Fruit fly (Drosophila melanogaster) whole organism, embryonic: Measurements from ENCODE around the gene lva.

Source experiments
- Asciz ChIP-seq: fragments of 200-800 bp; sonication (Bioruptor generic); optimal IDR thresholded peaks from 2 replicates; lab custom pipeline; 2017; ENCODE audit warnings: missing biosample characterization, mild to moderate bottlenecking, missing genetic modification characterization, missing genetic modification reagents
- B-H1 ChIP-seq: fragments of 200-800 bp; sonication (Bioruptor generic); IDR thresholded peaks from 3 replicates; pipeline ENCODE4 v1.3.6; 2022; ENCODE audit warnings: missing biosample characterization, missing genetic modification characterization
- CG13624 ChIP-seq: fragments of 200-800 bp; sonication (Bioruptor generic); optimal IDR thresholded peaks from 2 replicates; lab custom pipeline; 2016; ENCODE audit warnings: missing biosample characterization, missing genetic modification characterization
- CG15011 ChIP-seq: fragments of 200-800 bp; sonication (Bioruptor generic); optimal IDR thresholded peaks from 3 replicates; lab custom pipeline; 2018; ENCODE audit warnings: missing biosample characterization, mild to moderate bottlenecking, missing genetic modification characterization
- CG16779 ChIP-seq: fragments of 200-800 bp; sonication (Bioruptor generic); IDR thresholded peaks from 2 replicates; pipeline ENCODE4 v1.3.6; 2022; ENCODE audit warnings: missing biosample characterization, missing genetic modification characterization
- CG17802 ChIP-seq: fragments of 200-800 bp; sonication (Bioruptor generic); optimal IDR thresholded peaks from 2 replicates; lab custom pipeline; 2018; ENCODE audit warnings: missing biosample characterization, mild to moderate bottlenecking, missing genetic modification characterization, moderate library complexity
- CG18599 ChIP-seq: fragments of 200-800 bp; sonication (Bioruptor generic); optimal IDR thresholded peaks from 3 replicates; lab custom pipeline; 2017; ENCODE audit warnings: missing biosample characterization, missing genetic modification characterization, mild to moderate bottlenecking, moderate library complexity, missing genetic modification reagents
- CG18619 ChIP-seq: fragments of 200-800 bp; sonication (Bioruptor generic); optimal IDR thresholded peaks from 3 replicates; lab custom pipeline; 2017; ENCODE audit warnings: missing biosample characterization, mild to moderate bottlenecking, missing genetic modification characterization
- CG2199 ChIP-seq: fragments of 200-800 bp; sonication (Bioruptor generic); IDR thresholded peaks from 3 replicates; pipeline ENCODE4 v1.3.6; 2022; ENCODE audit warnings: missing biosample characterization, missing genetic modification characterization
- CG30403 ChIP-seq: fragments of 200-800 bp; sonication (Bioruptor generic); optimal IDR thresholded peaks from 3 replicates; lab custom pipeline; 2016; ENCODE audit warnings: missing biosample characterization, missing genetic modification characterization
- CG3726 ChIP-seq: fragments of 200-800 bp; sonication (Bioruptor generic); IDR thresholded peaks from 3 replicates; pipeline ENCODE4, ENCODE4 v1.3.6; 2022; ENCODE audit warnings: missing biosample characterization, missing genetic modification characterization
- CG4424 ChIP-seq: fragments of 200-800 bp; sonication (Bioruptor generic); optimal IDR thresholded peaks from 3 replicates; lab custom pipeline; 2016; ENCODE audit warnings: missing biosample characterization, missing genetic modification characterization
- CG4707 ChIP-seq: fragments of 200-800 bp; sonication (Bioruptor generic); optimal IDR thresholded peaks from 2 replicates; lab custom pipeline; 2018; ENCODE audit warnings: missing biosample characterization, mild to moderate bottlenecking, missing genetic modification characterization, moderate library complexity
- CG4730 ChIP-seq: fragments of 200-800 bp; sonication (Bioruptor generic); IDR thresholded peaks from 2 replicates; pipeline ENCODE4 v1.3.6; 2022; ENCODE audit warnings: missing biosample characterization, missing genetic modification characterization
- CG6689 ChIP-seq: fragments of 200-800 bp; sonication (Bioruptor generic); IDR thresholded peaks from 2 replicates; pipeline ENCODE4 v1.3.6; 2022; ENCODE audit warnings: missing biosample characterization, missing genetic modification characterization
- CG6791 ChIP-seq: fragments of 200-800 bp; sonication (Bioruptor generic); IDR thresholded peaks from 3 replicates; pipeline ENCODE4 v1.3.6; 2022; ENCODE audit warnings: missing biosample characterization, missing genetic modification characterization; ENCODE audit not compliant: partially characterized antibody
- CG7372 ChIP-seq: fragments of 200-800 bp; sonication (Bioruptor generic); IDR thresholded peaks from 2 replicates; pipeline ENCODE4 v1.3.6; 2022; ENCODE audit warnings: missing biosample characterization, missing genetic modification characterization
- CG7839 ChIP-seq: fragments of 200-800 bp; sonication (Bioruptor generic); optimal IDR thresholded peaks from 3 replicates; lab custom pipeline; 2018; ENCODE audit warnings: missing biosample characterization, mild to moderate bottlenecking, missing genetic modification characterization, moderate library complexity
- CG8290 ChIP-seq, 3 experiments: fragments of 200-800 bp; sonication (Bioruptor generic); optimal IDR thresholded peaks; 2 replicates each; lab custom pipeline; 2016 to 2019; ENCODE audit warnings: missing biosample characterization in 3 of 3, missing genetic modification characterization in 3 of 3, mild to moderate bottlenecking in 2 of 3, moderate library complexity in 1 of 3
- CG8924 ChIP-seq: fragments of 200-800 bp; optimal IDR thresholded peaks from 3 replicates; lab custom pipeline; 2019; ENCODE audit warnings: missing biosample characterization, mild to moderate bottlenecking, missing genetic modification characterization, moderate library complexity
- CG9876 ChIP-seq: fragments of 200-800 bp; sonication (Bioruptor generic); optimal IDR thresholded peaks from 2 replicates; lab custom pipeline; 2016; ENCODE audit warnings: missing biosample characterization, missing genetic modification characterization
- Dip3 ChIP-seq: fragments of 200-800 bp; sonication (Bioruptor generic); optimal IDR thresholded peaks from 3 replicates; lab custom pipeline; 2016; ENCODE audit warnings: missing biosample characterization, missing genetic modification characterization
- Fer1 ChIP-seq: fragments of 200-800 bp; sonication (Bioruptor generic); optimal IDR thresholded peaks from 2 replicates; lab custom pipeline; 2017; ENCODE audit warnings: missing biosample characterization, mild to moderate bottlenecking, missing genetic modification characterization
- H15 ChIP-seq: fragments of 200-800 bp; sonication (Bioruptor generic); IDR thresholded peaks from 3 replicates; pipeline ENCODE4 v1.3.6; 2022; ENCODE audit warnings: missing biosample characterization, missing genetic modification characterization
- Lhr ChIP-seq: fragments of 200-800 bp; sonication (Bioruptor generic); optimal IDR thresholded peaks from 3 replicates; lab custom pipeline; 2017; ENCODE audit warnings: mild to moderate bottlenecking, missing biosample characterization, missing genetic modification reagents, missing genetic modification characterization
- Pdp1 ChIP-seq, 2 experiments: fragments of 200-800 bp; sonication (Bioruptor generic); optimal IDR thresholded peaks; 3 replicates each; lab custom pipeline; 2016; ENCODE audit warnings: missing biosample characterization in 2 of 2, missing genetic modification characterization in 2 of 2, mild to moderate bottlenecking in 1 of 2, moderate library complexity in 1 of 2
- Poxn ChIP-seq: fragments of 200-800 bp; sonication (Bioruptor generic); IDR thresholded peaks from 2 replicates; pipeline ENCODE4 v1.3.6; 2022; ENCODE audit warnings: missing biosample characterization, missing genetic modification characterization
- Six4 ChIP-seq: fragments of 200-800 bp; sonication (Bioruptor generic); optimal IDR thresholded peaks from 2 replicates; lab custom pipeline; 2016; ENCODE audit warnings: missing biosample characterization, missing genetic modification characterization
- Sox100B ChIP-seq: fragments of 200-800 bp; sonication (Bioruptor generic); optimal IDR thresholded peaks from 3 replicates; lab custom pipeline; 2018; ENCODE audit warnings: missing biosample characterization, mild to moderate bottlenecking, missing genetic modification characterization
- bigmax ChIP-seq: fragments of 200-800 bp; sonication (Bioruptor generic); optimal IDR thresholded peaks from 2 replicates; lab custom pipeline; 2018; ENCODE audit warnings: missing biosample characterization, mild to moderate bottlenecking, missing genetic modification characterization
- bowl ChIP-seq: fragments of 200-800 bp; sonication (Bioruptor generic); IDR thresholded peaks from 2 replicates; pipeline ENCODE4 v1.3.6; 2022; ENCODE audit warnings: missing biosample characterization, missing genetic modification characterization
- btn ChIP-seq: fragments of 200-800 bp; sonication (Bioruptor generic); optimal IDR thresholded peaks from 2 replicates; lab custom pipeline; 2016; ENCODE audit warnings: missing biosample characterization, missing genetic modification characterization
- chif ChIP-seq, 2 experiments: fragments of 200-800 bp; sonication (Bioruptor generic); optimal IDR thresholded peaks; 3 replicates each; lab custom pipeline; 2016; ENCODE audit warnings: missing biosample characterization in 2 of 2, missing genetic modification characterization in 2 of 2
- corto ChIP-seq: fragments of 200-800 bp; sonication (Bioruptor generic); optimal IDR thresholded peaks from 2 replicates; lab custom pipeline; 2016; ENCODE audit warnings: missing biosample characterization, mild to moderate bottlenecking, missing genetic modification characterization, moderate library complexity
- croc ChIP-seq: fragments of 200-800 bp; sonication (Bioruptor generic); conservative IDR thresholded peaks from 3 replicates; pipeline ENCODE4 v1.3.6; 2022; ENCODE audit warnings: missing biosample characterization, missing genetic modification characterization
- da ChIP-seq: fragments of 200-800 bp; sonication (Bioruptor generic); optimal IDR thresholded peaks from 2 replicates; lab custom pipeline; 2016; ENCODE audit warnings: missing biosample characterization, missing genetic modification characterization
- emc ChIP-seq: fragments of 200-800 bp; sonication (Bioruptor generic); optimal IDR thresholded peaks from 2 replicates; lab custom pipeline; 2016; ENCODE audit warnings: missing biosample characterization, missing genetic modification characterization
- ewg ChIP-seq: fragments of 200-800 bp; sonication (Bioruptor generic); optimal IDR thresholded peaks from 3 replicates; lab custom pipeline; 2017; ENCODE audit warnings: mild to moderate bottlenecking, missing biosample characterization, missing genetic modification reagents, missing genetic modification characterization
- jigr1 ChIP-seq: fragments of 200-800 bp; sonication (Bioruptor generic); IDR thresholded peaks from 3 replicates; pipeline ENCODE4 v1.3.6; 2022; ENCODE audit warnings: missing biosample characterization, missing genetic modification characterization
- lola ChIP-seq, 3 experiments: fragments of >200 bp in 2 of 3; fragments of 200-800 bp in 1 of 3; sonication (Bioruptor generic) in 1 of 3; optimal IDR thresholded peaks; 2 replicates each; lab custom pipeline; 2017 to 2019; ENCODE audit warnings: missing biosample characterization in 3 of 3, missing genetic modification characterization in 3 of 3, mild to moderate bottlenecking in 1 of 3, moderate library complexity in 1 of 3
- mam ChIP-seq: fragments of 200-800 bp; sonication (Bioruptor generic); optimal IDR thresholded peaks from 3 replicates; lab custom pipeline; 2016; ENCODE audit warnings: missing biosample characterization, missing genetic modification characterization
- nerfin-2 ChIP-seq: fragments of 200-800 bp; sonication (Bioruptor generic); IDR thresholded peaks from 2 replicates; pipeline ENCODE4 v1.3.6; 2022; ENCODE audit warnings: missing biosample characterization, missing genetic modification characterization; ENCODE audit not compliant: partially characterized antibody
- pan ChIP-seq, 4 experiments: fragments of >200 bp in 3 of 4; fragments of 200-800 bp in 1 of 4; sonication (Bioruptor generic) in 1 of 4; optimal IDR thresholded peaks in 3 of 4; IDR thresholded peaks in 1 of 4; 2 replicates each; pipeline versions ENCODE4 v1.3.6 to Lab custom; 2017 to 2022; ENCODE audit warnings: missing biosample characterization in 2 of 4, missing genetic modification characterization in 2 of 4, mixed read lengths in 1 of 4
- psq ChIP-seq: fragments of 200-800 bp; sonication (Bioruptor generic); optimal IDR thresholded peaks from 2 replicates; lab custom pipeline; 2017; ENCODE audit warnings: missing biosample characterization, missing genetic modification characterization
- sens-2 ChIP-seq: fragments of 200-800 bp; sonication (Bioruptor generic); IDR thresholded peaks from 2 replicates; pipeline ENCODE4 v1.3.6; 2022; ENCODE audit warnings: missing biosample characterization, missing genetic modification characterization
- shn ChIP-seq: fragments of 200-800 bp; sonication (Bioruptor generic); optimal IDR thresholded peaks from 3 replicates; lab custom pipeline; 2016; ENCODE audit warnings: missing biosample characterization, missing genetic modification characterization
- trh ChIP-seq: fragments of 200-800 bp; sonication (Bioruptor generic); optimal IDR thresholded peaks from 2 replicates; lab custom pipeline; 2016; ENCODE audit warnings: missing biosample characterization, missing genetic modification characterization
- twi ChIP-seq: fragments of 200-800 bp; optimal IDR thresholded peaks from 2 replicates; lab custom pipeline; 2019; ENCODE audit warnings: missing biosample characterization, mild to moderate bottlenecking, missing genetic modification characterization, moderate library complexity
- vfl ChIP-seq: fragments of 200-800 bp; sonication (Bioruptor generic); optimal IDR thresholded peaks from 2 replicates; lab custom pipeline; 2016; ENCODE audit warnings: missing biosample characterization, missing genetic modification characterization
- vvl ChIP-seq: fragments of 200-800 bp; sonication (Bioruptor generic); IDR thresholded peaks from 2 replicates; pipeline ENCODE4 v1.3.6; 2022; ENCODE audit warnings: missing biosample characterization, missing genetic modification characterization
- zfh2 ChIP-seq: fragments of 200-800 bp; sonication (Bioruptor generic); optimal IDR thresholded peaks from 2 replicates; lab custom pipeline; 2016; ENCODE audit warnings: missing biosample characterization, missing genetic modification characterization

The lva gene

dm6 chrX:3936174-3936573, 29.0 kb downstream of the lva start, which contains the start of the genes CG2938 and Glos (continued):
- no peak for TF ChIP-seq CG17802 (tag; lab: Kevin White, UChicago)
- TF ChIP-seq croc (GFP tag; lab: Robert Waterston, UW) = no peak
- TF ChIP-seq Six4 (GFP tag; lab: Kevin White, UChicago) = no peak
- no peak for TF ChIP-seq CG4424 (GFP tag; lab: Kevin White, UChicago)
- TF ChIP-seq bigmax (GFP tag; lab: Kevin White, UChicago) = no peak
- TF ChIP-seq CG9876 = no peak
- no peak for TF ChIP-seq Asciz (GFP tag; lab: Kevin White, UChicago)
- TF ChIP-seq ewg (GFP tag; lab: Kevin White, UChicago) = no peak
- TF ChIP-seq CG13624 = no peak
- no peak for TF ChIP-seq CG18619 (GFP tag; lab: Kevin White, UChicago)
- no peak for TF ChIP-seq btn
- TF ChIP-seq CG8924 (tag; lab: Kevin White, UChicago) = no peak
- TF ChIP-seq corto (GFP tag; lab: Kevin White, UChicago) = no peak
- TF ChIP-seq Sox100B (GFP tag; lab: Kevin White, UChicago) = no peak
- no peak for TF ChIP-seq Pdp1 (GFP tag; optimal IDR thresholded peaks at IDR 0.05; lab: Kevin White, UChicago)
- TF ChIP-seq psq (GFP tag; lab: Kevin White, UChicago) = no peak
- no peak for TF ChIP-seq Lhr (GFP tag; lab: Kevin White, UChicago)
- TF ChIP-seq CG4730 = no peak
- TF ChIP-seq zfh2 = no peak
- TF ChIP-seq lola (GFP tag; optimal IDR thresholded peaks at IDR 0.05; lab: Kevin White, UChicago) = no peak
- no peak for TF ChIP-seq chif (GFP tag; optimal IDR thresholded peaks at IDR 0.05; lab: Kevin White, UChicago)
- TF ChIP-seq vvl (GFP tag; lab: Robert Waterston, UW) = no peak
- no peak for TF ChIP-seq CG6689 (GFP tag; lab: Robert Waterston, UW)
- no peak for TF ChIP-seq B-H1 (GFP tag; lab: Robert Waterston, UW)
- no peak for TF ChIP-seq CG30403 (GFP tag; lab: Kevin White, UChicago)
- no peak for TF ChIP-seq CG3726
- TF ChIP-seq emc = no peak
- TF ChIP-seq nerfin-2 = no peak; the same call in 1 of the 2 replicates
- TF ChIP-seq CG7372 = no peak
- TF ChIP-seq CG4707 = no peak
- no peak for TF ChIP-seq jigr1 (GFP tag; lab: Robert Waterston, UW)
- TF ChIP-seq CG6791 (GFP tag; lab: Robert Waterston, UW) = peak; percentile 68; the same call in 2 of the 3 replicates
- TF ChIP-seq CG15011 (GFP tag; lab: Kevin White, UChicago) = no peak
- TF ChIP-seq bowl (GFP tag; lab: Robert Waterston, UW) = no peak
- TF ChIP-seq CG8290 (GFP tag; optimal IDR thresholded peaks at IDR 0.05; lab: Kevin White, UChicago) = no peak
- no peak for TF ChIP-seq CG8290 (tag; optimal IDR thresholded peaks at IDR 0.05; lab: Kevin White, UChicago)
- TF ChIP-seq CG7839 (tag; lab: Kevin White, UChicago) = no peak
- no peak for TF ChIP-seq Dip3 (GFP tag; lab: Kevin White, UChicago)
- TF ChIP-seq trh = no peak
- TF ChIP-seq CG2199 = no peak
- TF ChIP-seq sens-2 (GFP tag; lab: Robert Waterston, UW) = no peak
- TF ChIP-seq da (GFP tag; lab: Kevin White, UChicago) = no peak
- TF ChIP-seq twi (tag; lab: Kevin White, UChicago) = no peak
- no peak for TF ChIP-seq CG16779 (GFP tag; lab: Robert Waterston, UW)
- TF ChIP-seq shn (GFP tag; lab: Kevin White, UChicago) = no peak
- TF ChIP-seq Poxn (GFP tag; lab: Robert Waterston, UW) = no peak
- no peak for TF ChIP-seq mam (GFP tag; lab: Kevin White, UChicago)
- TF ChIP-seq pan (optimal IDR thresholded peaks at IDR 0.05; lab: Kevin White, UChicago) = no peak
- TF ChIP-seq pan (GFP tag; optimal IDR thresholded peaks at IDR 0.05 in 1 of 2, IDR thresholded peaks at IDR 0.05 in 1 of 2) = no peak
- TF ChIP-seq Fer1 (GFP tag; lab: Kevin White, UChicago) = no peak
- no peak for TF ChIP-seq vfl
- no peak for TF ChIP-seq H15 (GFP tag; lab: Robert Waterston, UW)
- no peak for TF ChIP-seq CG18599 (GFP tag; lab: Kevin White, UChicago)
